Fruit fly (Drosophila melanogaster): ENCODE data around the gene CG18787.
"Not testable (repeated sequence)": the region's sequence is repeated elsewhere in the genome, so short reads cannot be mapped to it uniquely, and the experiment has no call there.

The CG18787 gene

DNA sequence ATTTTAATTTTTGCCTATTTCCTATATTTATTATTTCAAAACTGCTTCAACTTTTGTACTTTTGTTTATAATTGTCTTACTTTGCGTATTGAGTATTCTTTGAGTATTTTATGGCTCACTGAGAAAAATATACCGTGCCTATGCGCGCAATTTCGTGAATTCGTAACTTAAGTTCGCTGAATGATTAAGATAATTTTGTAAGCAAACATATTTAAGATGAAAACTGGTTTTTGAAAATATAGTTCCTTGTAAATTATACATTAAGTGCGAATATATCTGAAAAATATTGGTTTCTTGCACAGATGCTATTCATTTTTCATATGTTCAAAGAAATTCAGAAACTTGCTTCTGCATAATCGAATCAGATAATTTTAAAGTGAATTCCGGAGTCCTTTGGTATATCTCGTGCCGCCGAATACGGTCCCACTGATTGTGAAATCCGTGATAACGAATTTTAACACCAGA lies at the start of gene CG18787, which contains the start of gene Nfs1:
Gene CG18787 (minus strand): TSS at position 101 of the 465 bp plus-strand sequence.
Gene Nfs1 (plus strand): TSS at position 415 of the 465 bp plus-strand sequence.
- TF ChIP-seq toe (GFP tag; optimal IDR thresholded peaks at IDR 0.05); cnc (optimal IDR thresholded peaks at IDR 0.05); ovo (GFP tag; optimal IDR thresholded peaks at IDR 0.05): not testable (repeated sequence)

DNA sequence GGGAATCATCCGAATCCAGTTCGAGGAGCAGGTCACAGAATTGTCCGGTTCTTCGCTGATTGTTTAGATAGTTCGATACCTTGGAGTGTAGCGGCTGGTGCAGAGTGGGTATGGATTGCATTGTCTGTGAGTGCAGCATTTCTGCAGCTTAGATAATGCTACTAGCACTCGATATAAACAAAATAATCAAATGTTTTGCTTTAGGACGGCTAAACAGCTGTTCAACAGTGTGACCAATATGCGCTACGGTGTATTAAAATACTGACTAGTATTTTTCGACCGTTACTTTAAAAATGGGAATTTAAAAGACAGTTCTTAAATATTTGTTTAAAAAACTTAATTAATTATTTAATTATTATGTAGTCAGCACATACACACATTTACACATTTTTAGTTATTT lies 49.6 kb upstream of the CG18787 start, which contains the start of gene Plzf:
Gene Plzf (minus strand): TSS at position 196 of the 400 bp plus-strand sequence.
- TF ChIP-seq CG11617 (GFP tag; optimal IDR thresholded peaks at IDR 0.05) (no peak), pad (GFP tag; optimal IDR thresholded peaks at IDR 0.05) (no peak), CG12768 (GFP tag; optimal IDR thresholded peaks at IDR 0.05) (no peak), Crg-1 (GFP tag; optimal IDR thresholded peaks at IDR 0.05) (no peak), kay (GFP tag; ENCODE audit: borderline replicate concordance) (no peak), CG7101 (tag; optimal IDR thresholded peaks at IDR 0.05) (no peak), Clk (GFP tag; optimal IDR thresholded peaks at IDR 0.05) (no peak), CG7045 (GFP tag; optimal IDR thresholded peaks at IDR 0.05) (no peak), Hr96 (GFP tag; optimal IDR thresholded peaks at IDR 0.05) (no peak), CG1620 (GFP tag; optimal IDR thresholded peaks at IDR 0.05) (no peak), bab1 (GFP tag; optimal IDR thresholded peaks at IDR 0.05) (no peak), CG14711 (tag; optimal IDR thresholded peaks at IDR 0.05) (no peak), CG33017 (tag; optimal IDR thresholded peaks at IDR 0.05) (no peak), tj (GFP tag; optimal IDR thresholded peaks at IDR 0.05) (no peak), cnc (optimal IDR thresholded peaks at IDR 0.05) (no peak), cic (GFP tag; optimal IDR thresholded peaks at IDR 0.05) (no peak), toe (GFP tag; optimal IDR thresholded peaks at IDR 0.05) (no peak)

DNA sequence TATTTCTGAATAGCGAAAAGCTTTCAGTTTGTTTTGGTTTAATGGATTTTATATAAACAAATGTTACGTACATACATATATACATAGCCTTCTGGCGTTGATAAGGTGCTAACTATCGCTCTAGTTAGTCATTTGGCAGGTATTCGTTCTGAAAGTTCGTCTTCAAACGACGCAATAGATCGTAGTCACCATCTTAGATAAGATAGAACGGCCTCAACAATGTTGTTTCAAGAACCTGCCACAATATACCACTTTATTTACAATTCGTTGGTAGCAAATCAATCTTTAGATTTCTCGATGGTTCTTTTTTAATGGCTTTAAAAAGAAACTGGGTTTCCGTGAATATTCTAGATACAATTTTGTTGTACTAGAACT lies 47.7 kb upstream of the CG18787 start:
- no peak for TF ChIP-seq Hr96 (GFP tag; optimal IDR thresholded peaks at IDR 0.05)
- no peak for TF ChIP-seq cic (GFP tag; optimal IDR thresholded peaks at IDR 0.05)
- no peak for TF ChIP-seq CG5204 (GFP tag; optimal IDR thresholded peaks at IDR 0.05)
- no peak for TF ChIP-seq Clk (GFP tag; optimal IDR thresholded peaks at IDR 0.05)
- TF ChIP-seq cnc (optimal IDR thresholded peaks at IDR 0.05): no peak
- TF ChIP-seq CG7101 (tag; optimal IDR thresholded peaks at IDR 0.05): no peak
- no peak for TF ChIP-seq pad (GFP tag; optimal IDR thresholded peaks at IDR 0.05)
- no peak for TF ChIP-seq CG33017 (tag; optimal IDR thresholded peaks at IDR 0.05)
- no peak for TF ChIP-seq tj (GFP tag; optimal IDR thresholded peaks at IDR 0.05)
- no peak for TF ChIP-seq bab1 (GFP tag; optimal IDR thresholded peaks at IDR 0.05)
- no peak for TF ChIP-seq CG12768 (GFP tag; optimal IDR thresholded peaks at IDR 0.05)
- TF ChIP-seq Mnt (GFP tag; optimal IDR thresholded peaks at IDR 0.05): no peak
- TF ChIP-seq CG14711 (tag; optimal IDR thresholded peaks at IDR 0.05): no peak
- TF ChIP-seq CG11617 (GFP tag; optimal IDR thresholded peaks at IDR 0.05): no peak
- TF ChIP-seq toe (GFP tag; optimal IDR thresholded peaks at IDR 0.05): no peak
- no peak for TF ChIP-seq CG7045 (GFP tag; optimal IDR thresholded peaks at IDR 0.05)

DNA sequence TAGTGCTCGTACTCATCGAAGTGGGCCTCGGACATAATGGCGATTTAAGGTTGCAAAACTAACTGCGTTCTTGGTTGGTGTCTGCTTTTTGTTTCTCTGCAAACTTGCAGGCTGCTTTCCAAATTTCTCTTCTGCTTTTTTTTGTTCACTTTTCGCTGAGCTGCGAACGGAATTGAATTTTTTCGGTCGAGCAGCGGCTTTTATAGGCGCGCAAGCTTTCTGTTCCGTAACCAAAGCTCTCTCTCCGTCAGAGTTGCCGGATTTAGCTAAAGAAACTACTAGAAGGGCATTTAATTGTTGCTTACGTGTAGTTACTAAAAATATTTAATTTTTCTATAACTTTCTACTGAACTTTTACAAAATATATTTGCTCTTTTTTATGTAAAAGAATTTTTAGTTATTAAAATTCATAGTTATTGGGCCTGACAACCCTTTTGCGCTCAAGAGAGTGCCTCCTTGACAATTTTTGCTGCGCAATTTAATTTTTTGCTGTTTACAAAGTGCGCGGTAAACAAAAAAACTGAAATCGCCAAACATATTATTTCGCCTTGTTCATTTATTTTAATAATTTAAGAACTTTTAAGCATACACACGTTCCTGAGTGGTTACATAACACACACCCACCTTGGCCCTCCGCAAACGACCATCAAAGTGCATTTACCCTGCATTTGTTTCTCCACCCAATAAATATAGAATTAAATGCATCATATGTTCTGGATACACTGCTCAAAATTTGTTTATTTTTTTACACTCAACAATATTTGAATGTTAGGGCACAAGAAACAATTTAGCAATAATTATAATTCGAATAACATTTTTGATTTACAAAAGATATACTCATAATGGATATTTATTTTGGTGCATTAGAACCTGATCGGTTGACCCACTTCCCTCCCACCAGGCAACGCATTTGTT lies 47.1 kb upstream of the CG18787 start, which contains the start of gene CG6770:
Gene CG6770 (minus strand): TSS at position 178 of the 915 bp plus-strand sequence.
- TF ChIP-seq CG7101 (tag; optimal IDR thresholded peaks at IDR 0.05) (peak; percentile 97), Clk (GFP tag; optimal IDR thresholded peaks at IDR 0.05) (no peak), tj (GFP tag; optimal IDR thresholded peaks at IDR 0.05) (peak; percentile 96), CG12768 (GFP tag; optimal IDR thresholded peaks at IDR 0.05) (peak; percentile 92), cic (GFP tag; optimal IDR thresholded peaks at IDR 0.05) (peak; percentile 45), kay (GFP tag; ENCODE audit: borderline replicate concordance) (peak; percentile 93), Mnt (GFP tag; optimal IDR thresholded peaks at IDR 0.05) (peak; percentile 70), ovo (GFP tag; optimal IDR thresholded peaks at IDR 0.05) (peak; percentile 27), cnc (optimal IDR thresholded peaks at IDR 0.05) (no peak), pad (GFP tag; optimal IDR thresholded peaks at IDR 0.05) (peak; percentile 43), CG7045 (GFP tag; optimal IDR thresholded peaks at IDR 0.05) (peak; percentile 82), CG14711 (tag; optimal IDR thresholded peaks at IDR 0.05) (peak; percentile 100), Hr96 (GFP tag; optimal IDR thresholded peaks at IDR 0.05) (peak; percentile 75), Crg-1 (GFP tag; optimal IDR thresholded peaks at IDR 0.05) (peak; percentile 74), CG1620 (GFP tag; optimal IDR thresholded peaks at IDR 0.05) (peak; percentile 79), CG11617 (GFP tag; optimal IDR thresholded peaks at IDR 0.05) (peak; percentile 95), CG33017 (tag; optimal IDR thresholded peaks at IDR 0.05) (peak; percentile 97), bab1 (GFP tag; optimal IDR thresholded peaks at IDR 0.05) (peak; percentile 89), CG5204 (GFP tag; optimal IDR thresholded peaks at IDR 0.05) (peak; percentile 85), toe (GFP tag; optimal IDR thresholded peaks at IDR 0.05) (peak; percentile 85)

DNA sequence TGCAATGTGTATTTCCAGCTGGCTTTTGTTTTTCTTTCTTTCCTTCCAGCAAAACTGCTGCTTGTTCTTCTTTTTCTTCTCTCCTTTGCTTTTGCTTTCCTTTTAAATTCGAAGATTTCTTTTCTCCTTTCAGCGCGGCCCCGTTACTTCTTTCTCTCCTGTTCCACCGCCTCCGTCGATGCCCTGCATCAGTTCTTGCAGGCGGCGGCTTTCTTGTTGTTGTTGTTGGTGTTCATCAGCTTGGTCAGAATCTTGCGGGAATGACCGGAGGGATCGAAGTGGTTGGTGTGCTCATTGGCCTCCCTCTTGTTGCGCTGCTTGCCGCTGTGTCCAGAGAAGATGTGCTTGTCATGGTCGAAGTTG lies 46.4 kb upstream of the CG18787 start:
- no peak for TF ChIP-seq CG12768 (GFP tag; optimal IDR thresholded peaks at IDR 0.05)
- peak; percentile 81 for TF ChIP-seq pad (GFP tag; optimal IDR thresholded peaks at IDR 0.05)
- TF ChIP-seq cnc (optimal IDR thresholded peaks at IDR 0.05): peak in 1 of 2 experiments; percentile 48
